Worm (Caenorhabditis elegans) whole organism, L3 larva: ENCODE data around the gene irld-25.

Source experiments
- ZK546.5 ChIP-seq: sonication (generic microtip); optimal IDR thresholded peaks from 2 replicates; lab custom pipeline; 2017; ENCODE audit warnings: missing biosample characterization, missing genetic modification characterization
- aly-2 ChIP-seq: fragments of 150-350 bp; optimal IDR thresholded peaks from 2 replicates; lab custom pipeline; 2014; ENCODE audit warnings: missing biosample characterization, missing genetic modification characterization
- ama-1 ChIP-seq: fragments of 150-350 bp; optimal IDR thresholded peaks from 2 replicates; lab custom pipeline; 2018
- ceh-28 ChIP-seq: fragments of 150-350 bp; optimal IDR thresholded peaks from 2 replicates; lab custom pipeline; 2014; ENCODE audit warnings: missing biosample characterization, missing genetic modification reagents, missing genetic modification characterization
- ceh-82 ChIP-seq: fragments of 150-350 bp; optimal IDR thresholded peaks from 2 replicates; lab custom pipeline; 2014; ENCODE audit warnings: missing biosample characterization, missing genetic modification characterization
- elt-1 ChIP-seq: fragments of 150-350 bp; optimal IDR thresholded peaks from 2 replicates; lab custom pipeline; 2014; ENCODE audit warnings: missing biosample characterization, missing genetic modification characterization
- elt-2 ChIP-seq: sonication (generic microtip); optimal IDR thresholded peaks from 2 replicates; lab custom pipeline; 2016; ENCODE audit warnings: missing genetic modification reagents, mild to moderate bottlenecking, missing genetic modification characterization, missing compliant biosample characterization
- elt-3 ChIP-seq, 3 experiments: fragments of 150-350 bp in 1 of 3; sonication (generic microtip) in 2 of 3; optimal IDR thresholded peaks; 2 replicates in 2 of 3; 4 replicates in 1 of 3; lab custom pipeline; 2014 to 2017; ENCODE audit warnings: missing biosample characterization in 3 of 3, missing genetic modification characterization in 3 of 3
- eor-1 ChIP-seq, 2 experiments: fragments of 150-350 bp; optimal IDR thresholded peaks; 2 replicates each; lab custom pipeline; 2014 to 2018; ENCODE audit warnings: missing biosample characterization in 2 of 2, missing genetic modification characterization in 2 of 2
- fkh-2 ChIP-seq: fragments of 150-350 bp; optimal IDR thresholded peaks from 2 replicates; lab custom pipeline; 2014; ENCODE audit warnings: missing biosample characterization, missing genetic modification reagents, missing genetic modification characterization
- fos-1 ChIP-seq: fragments of 150-350 bp; optimal IDR thresholded peaks from 2 replicates; lab custom pipeline; 2014; ENCODE audit warnings: missing biosample characterization, missing genetic modification characterization
- hmg-11 ChIP-seq: sonication (generic microtip); optimal IDR thresholded peaks from 2 replicates; lab custom pipeline; 2016; ENCODE audit warnings: missing genetic modification characterization, missing compliant biosample characterization
- jun-1 ChIP-seq: fragments of 150-350 bp; optimal IDR thresholded peaks from 2 replicates; lab custom pipeline; 2014; ENCODE audit warnings: missing biosample characterization, missing genetic modification reagents, missing genetic modification characterization
- lin-15B ChIP-seq: fragments of 150-350 bp; optimal IDR thresholded peaks from 2 replicates; lab custom pipeline; 2014; ENCODE audit warnings: missing biosample characterization, missing genetic modification characterization
- lin-39 ChIP-seq: fragments of 150-350 bp; optimal IDR thresholded peaks from 2 replicates; lab custom pipeline; 2018; ENCODE audit warnings: missing biosample characterization, missing genetic modification reagents, missing genetic modification characterization
- lsy-12 ChIP-seq: sonication (generic microtip); optimal IDR thresholded peaks from 2 replicates; lab custom pipeline; 2016; ENCODE audit warnings: mild to moderate bottlenecking, missing genetic modification characterization, missing compliant biosample characterization
- mdl-1 ChIP-seq: fragments of 150-350 bp; optimal IDR thresholded peaks from 2 replicates; lab custom pipeline; 2014; ENCODE audit warnings: missing biosample characterization, missing genetic modification characterization
- mml-1 ChIP-seq: fragments of 150-350 bp; sonication (generic microtip); optimal IDR thresholded peaks from 3 replicates; lab custom pipeline; 2014; ENCODE audit warnings: missing biosample characterization, missing genetic modification characterization
- nfya-1 ChIP-seq: sonication (generic microtip); optimal IDR thresholded peaks from 2 replicates; lab custom pipeline; 2017; ENCODE audit warnings: missing genetic modification characterization, mild to moderate bottlenecking, missing compliant biosample characterization, antibody characterized with exemption, moderate library complexity; ENCODE audit not compliant: insufficient read depth
- nhr-11 ChIP-seq: fragments of 150-350 bp; optimal IDR thresholded peaks from 2 replicates; lab custom pipeline; 2014; ENCODE audit warnings: missing biosample characterization, missing genetic modification characterization
- nhr-12 ChIP-seq: fragments of 150-350 bp; optimal IDR thresholded peaks from 2 replicates; lab custom pipeline; 2014; ENCODE audit warnings: missing biosample characterization, missing genetic modification characterization
- nhr-23 ChIP-seq: fragments of 150-350 bp; optimal IDR thresholded peaks from 2 replicates; lab custom pipeline; 2014; ENCODE audit warnings: missing biosample characterization, missing genetic modification reagents, missing genetic modification characterization
- nhr-237 ChIP-seq: fragments of 150-350 bp; optimal IDR thresholded peaks from 2 replicates; lab custom pipeline; 2014; ENCODE audit warnings: missing biosample characterization, missing genetic modification characterization
- nhr-28 ChIP-seq: fragments of 150-350 bp; optimal IDR thresholded peaks from 2 replicates; lab custom pipeline; 2014; ENCODE audit warnings: missing biosample characterization, missing genetic modification characterization
- nhr-43 ChIP-seq: sonication (generic microtip); optimal IDR thresholded peaks from 2 replicates; lab custom pipeline; 2016; ENCODE audit warnings: mild to moderate bottlenecking, missing genetic modification characterization, missing compliant biosample characterization; ENCODE audit not compliant: poor library complexity, severe bottlenecking
- nhr-67 ChIP-seq: fragments of 150-350 bp; optimal IDR thresholded peaks from 2 replicates; lab custom pipeline; 2014; ENCODE audit warnings: missing biosample characterization, missing genetic modification characterization
- nhr-76 ChIP-seq: fragments of 150-350 bp; sonication (generic microtip); optimal IDR thresholded peaks from 5 replicates; lab custom pipeline; 2014; ENCODE audit warnings: missing biosample characterization, missing genetic modification characterization
- nhr-77 ChIP-seq: fragments of 150-350 bp; optimal IDR thresholded peaks from 2 replicates; lab custom pipeline; 2014; ENCODE audit warnings: missing biosample characterization, missing genetic modification characterization
- pha-4 ChIP-seq: fragments of 150-350 bp; optimal IDR thresholded peaks from 2 replicates; lab custom pipeline; 2014; ENCODE audit warnings: missing biosample characterization, missing genetic modification reagents, missing genetic modification characterization
- skn-1 ChIP-seq: fragments of 150-350 bp; optimal IDR thresholded peaks from 2 replicates; lab custom pipeline; 2014; ENCODE audit warnings: missing biosample characterization, missing genetic modification characterization
- tbx-2 ChIP-seq: sonication (generic microtip); optimal IDR thresholded peaks from 2 replicates; lab custom pipeline; 2016; ENCODE audit warnings: mild to moderate bottlenecking, missing genetic modification characterization, missing compliant biosample characterization
- unc-62 ChIP-seq: fragments of 150-350 bp; sonication (generic microtip); optimal IDR thresholded peaks from 4 replicates; lab custom pipeline; 2014; ENCODE audit warnings: missing biosample characterization, missing genetic modification reagents, missing genetic modification characterization
- zag-1 ChIP-seq: fragments of 150-350 bp; optimal IDR thresholded peaks from 2 replicates; lab custom pipeline; 2014; ENCODE audit warnings: missing biosample characterization, missing genetic modification characterization
- ztf-11 ChIP-seq: fragments of 150-350 bp; optimal IDR thresholded peaks from 2 replicates; lab custom pipeline; 2014; ENCODE audit warnings: missing biosample characterization, missing genetic modification characterization
- ztf-4 ChIP-seq: fragments of 150-350 bp; optimal IDR thresholded peaks from 2 replicates; lab custom pipeline; 2014; ENCODE audit warnings: missing biosample characterization, missing genetic modification characterization

irld-25 gene

DNA sequence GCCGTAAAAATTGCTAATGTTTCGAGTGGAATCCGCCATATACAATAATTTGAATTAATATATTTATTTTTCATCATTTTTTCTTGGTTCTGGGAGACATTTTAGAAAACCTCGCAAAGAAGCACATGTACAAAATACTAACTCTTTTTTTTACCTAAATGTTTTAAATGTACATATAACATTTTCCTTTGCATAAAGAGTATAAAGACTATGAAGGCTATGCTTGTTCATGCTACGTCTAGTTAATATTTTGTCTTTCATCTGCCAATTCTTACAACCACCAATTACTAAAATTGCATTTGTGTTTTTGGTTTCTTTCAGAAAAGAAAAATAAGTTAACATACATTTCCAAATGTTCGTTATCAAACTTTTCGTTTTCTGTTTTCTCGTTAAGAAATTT is at the start of gene irld-25:
TSS of gene irld-25 (plus strand) at position 301 of the 400 bp plus-strand sequence.
- TF ChIP-seq nhr-43 (tag; lab: Kevin White, UChicago) (no peak), nhr-12 (no peak), ceh-82 (no peak), eor-1 (tag; optimal IDR thresholded peaks at IDR 0.05; lab: Kevin White, UChicago) (no peak), unc-62 (no peak), jun-1 (tag; lab: Kevin White, UChicago) (no peak), mml-1 (tag; lab: Kevin White, UChicago) (no peak), elt-1 (tag; lab: Kevin White, UChicago) (no peak), mdl-1 (tag; lab: Kevin White, UChicago) (no peak), ztf-11 (tag; lab: Kevin White, UChicago) (no peak), nhr-23 (no peak), elt-2 (tag; lab: Kevin White, UChicago) (no peak), nhr-28 (tag; lab: Kevin White, UChicago) (no peak), lin-39 (tag; lab: Kevin White, UChicago) (no peak), hmg-11 (no peak)

- TF ChIP-seq elt-2 (tag; lab: Kevin White, UChicago): peak; percentile 3
- no peak for TF ChIP-seq elt-3 (tag; optimal IDR thresholded peaks at IDR 0.05; lab: Kevin White, UChicago)
Observed at ce11 chrV:15175459-15175858, 46.0 kb upstream of the irld-25 start, which contains the start of gene clec-47. Gene clec-47 (plus strand): TSS chrV:15175759.

ce11 chrV:15179757-15180156 is 41.7 kb upstream of the irld-25 start, which contains the start of gene T09F5.10:
Gene T09F5.10 (plus strand): TSS chrV:15180057.
- no peak for TF ChIP-seq aly-2
- no peak for TF ChIP-seq lsy-12 (tag; lab: Kevin White, UChicago)
- no peak for TF ChIP-seq nfya-1
- TF ChIP-seq nhr-67 (tag; lab: Kevin White, UChicago): no peak
- no peak for TF ChIP-seq ceh-82
- TF ChIP-seq fkh-2: no peak
- TF ChIP-seq nhr-11 (tag; lab: Kevin White, UChicago): no peak
- TF ChIP-seq lin-15B (tag; lab: Kevin White, UChicago): no peak
- no peak for TF ChIP-seq nhr-237
- no peak for TF ChIP-seq jun-1 (tag; lab: Kevin White, UChicago)
- no peak for TF ChIP-seq zag-1 (tag; lab: Kevin White, UChicago)
- no peak for TF ChIP-seq eor-1 (tag; optimal IDR thresholded peaks at IDR 0.05; lab: Kevin White, UChicago)
- no peak for TF ChIP-seq ama-1 (lab: Kevin White, UChicago)
- no peak for TF ChIP-seq hmg-11
- no peak for TF ChIP-seq fos-1 (tag; lab: Kevin White, UChicago)
- TF ChIP-seq nhr-12: no peak
- no peak for TF ChIP-seq nhr-28 (tag; lab: Kevin White, UChicago)
- no peak for TF ChIP-seq nhr-76 (tag; lab: Kevin White, UChicago)
- no peak for TF ChIP-seq lin-39 (tag; lab: Kevin White, UChicago)
- no peak for TF ChIP-seq nhr-77 (tag; lab: Kevin White, UChicago)
- TF ChIP-seq, all 47 proteins: peak for 0

DNA sequence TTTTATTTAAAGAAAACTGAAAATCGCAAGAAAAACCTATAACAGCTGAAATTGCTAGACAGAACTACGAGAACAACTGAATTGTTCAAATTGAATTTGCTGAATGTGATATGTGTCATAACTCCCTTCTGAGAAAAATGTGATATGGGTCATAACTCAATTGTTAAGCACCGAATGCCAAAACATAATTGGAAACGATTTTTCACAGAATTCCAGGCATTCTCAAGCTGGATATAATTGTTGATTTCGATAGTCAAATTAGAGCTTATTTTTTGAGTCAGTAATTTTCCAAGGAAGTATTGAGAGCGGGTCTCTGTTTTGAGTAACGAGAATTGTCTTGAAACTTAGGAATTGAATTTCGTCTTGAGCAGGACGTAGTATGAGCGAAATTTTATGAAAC is 39.5 kb upstream of the irld-25 start:
- TF ChIP-seq tbx-2 (no peak), nhr-11 (tag; lab: Kevin White, UChicago) (peak; percentile 5)

- TF ChIP-seq ZK546.5 (tag; lab: Kevin White, UChicago) (no peak), elt-2 (tag; lab: Kevin White, UChicago) (peak; percentile 54), ceh-82 (no peak)
Observed at ce11 chrV:15182407-15182806, 39.0 kb upstream of the irld-25 start, which contains the start of gene fbxa-84. Gene fbxa-84 (plus strand): TSS chrV:15182440.

DNA sequence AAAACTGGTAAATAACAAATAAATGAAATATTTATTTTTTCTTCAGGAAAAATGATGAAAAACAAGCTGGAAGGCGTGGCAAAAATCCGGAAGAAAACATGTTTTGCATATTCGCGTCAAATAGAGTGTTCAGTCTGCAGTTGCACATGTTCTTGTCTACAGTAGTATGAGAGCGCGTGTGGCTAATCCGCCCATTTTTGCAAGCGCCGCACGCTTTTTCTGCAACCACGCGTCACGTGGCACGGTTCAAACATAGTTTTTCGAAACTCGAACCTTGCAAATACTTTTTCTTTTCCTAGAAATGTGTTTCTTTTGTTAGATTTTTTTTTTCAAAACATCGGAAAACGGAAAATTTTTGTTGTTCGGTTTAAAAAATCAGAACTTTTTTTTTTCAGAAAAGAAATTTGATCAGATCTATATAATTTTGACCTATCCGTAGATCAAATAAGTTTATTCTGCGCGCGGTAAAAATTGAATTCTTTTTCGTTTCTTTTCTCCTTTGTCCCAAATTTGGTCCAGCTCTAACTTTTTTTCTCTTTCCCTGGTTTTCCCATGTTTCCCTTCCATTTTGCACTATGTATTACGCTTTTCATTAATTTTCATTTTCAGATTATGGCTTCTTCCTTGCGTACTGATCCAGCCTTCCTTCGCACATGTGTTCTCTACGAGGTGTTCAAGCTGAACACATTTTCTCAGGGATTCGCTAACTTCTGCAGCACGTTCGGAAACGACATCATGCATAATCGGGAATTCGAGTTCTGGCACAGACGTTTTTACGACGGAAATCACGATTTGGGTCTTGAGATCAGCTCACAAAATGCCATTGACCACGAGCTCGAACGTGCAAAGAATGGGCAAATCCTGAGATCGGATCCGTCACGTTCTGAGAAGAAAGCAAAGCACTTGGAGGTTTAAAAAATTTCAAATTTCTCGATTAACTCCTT is 37.1 kb upstream of the irld-25 start, which contains the start of gene Y75B12B.1:
TSS of gene Y75B12B.1 (plus strand) at position 603 of the 944 bp plus-strand sequence.
- TF ChIP-seq nfya-1: no peak
- no peak for TF ChIP-seq skn-1 (tag; lab: Kevin White, UChicago)
- no peak for TF ChIP-seq ceh-28
- TF ChIP-seq fos-1 (tag; lab: Kevin White, UChicago): no peak
- no peak for TF ChIP-seq fkh-2
- TF ChIP-seq aly-2: no peak
- TF ChIP-seq ztf-4 (tag; lab: Kevin White, UChicago): no peak
- TF ChIP-seq ceh-82: no peak
- TF ChIP-seq pha-4: no peak
- TF ChIP-seq, all 47 proteins: peak for 0
